Fruit fly (Drosophila melanogaster) whole organism, prepupa: ENCODE measurements around the gene CG33332.

Experiments
- Blimp-1 ChIP-seq: fragments of 200-800 bp; sonication (Bioruptor generic); optimal IDR thresholded peaks from 3 replicates; lab custom pipeline; 2017; ENCODE audit warnings: missing biosample characterization, missing genetic modification characterization, mild to moderate bottlenecking, moderate library complexity, missing genetic modification reagents
- CG10631 ChIP-seq: fragments of 200-800 bp; sonication (Bioruptor generic); optimal IDR thresholded peaks from 2 replicates; lab custom pipeline; 2016; ENCODE audit warnings: missing biosample characterization, missing genetic modification characterization
- CG10669 ChIP-seq: fragments of 200-800 bp; sonication (Bioruptor generic); optimal IDR thresholded peaks from 3 replicates; lab custom pipeline; 2018; ENCODE audit warnings: missing biosample characterization, mild to moderate bottlenecking, missing genetic modification characterization, moderate library complexity
- CG11294 ChIP-seq: fragments of 200-800 bp; sonication (Bioruptor generic); IDR thresholded peaks from 2 replicates; pipeline ENCODE4 v1.3.6; 2022; ENCODE audit warnings: missing biosample characterization, missing genetic modification characterization
- CG11762 ChIP-seq: fragments of 200-800 bp; sonication (Bioruptor generic); optimal IDR thresholded peaks from 3 replicates; lab custom pipeline; 2016; ENCODE audit warnings: missing biosample characterization, missing genetic modification characterization; ENCODE audit not compliant: insufficient read depth
- CG11902 ChIP-seq: fragments of 200-800 bp; sonication (Bioruptor generic); optimal IDR thresholded peaks from 3 replicates; lab custom pipeline; 2016; ENCODE audit warnings: missing biosample characterization, missing genetic modification characterization
- CG15336 ChIP-seq: fragments of 200-800 bp; sonication (Bioruptor generic); IDR thresholded peaks from 2 replicates; pipeline ENCODE4 v1.3.6; 2022; ENCODE audit warnings: missing biosample characterization, missing genetic modification characterization
- CG1621 ChIP-seq: fragments of 200-800 bp; sonication (Bioruptor generic); optimal IDR thresholded peaks from 3 replicates; lab custom pipeline; 2018; ENCODE audit warnings: missing biosample characterization, mild to moderate bottlenecking, missing genetic modification characterization
- CG3032 ChIP-seq: fragments of 200-800 bp; optimal IDR thresholded peaks from 2 replicates; lab custom pipeline; 2019; ENCODE audit warnings: missing biosample characterization, mild to moderate bottlenecking, missing genetic modification characterization, moderate library complexity
- CG31627 ChIP-seq: fragments of 200-800 bp; sonication (Bioruptor generic); optimal IDR thresholded peaks from 3 replicates; lab custom pipeline; 2016; ENCODE audit warnings: missing biosample characterization, missing genetic modification characterization
- CG34406 ChIP-seq: fragments of 200-800 bp; sonication (Bioruptor generic); optimal IDR thresholded peaks from 3 replicates; lab custom pipeline; 2016; ENCODE audit warnings: missing biosample characterization, missing genetic modification characterization
- CG4318 ChIP-seq: fragments of 200-800 bp; sonication (Bioruptor generic); optimal IDR thresholded peaks from 3 replicates; lab custom pipeline; 2017; ENCODE audit warnings: missing biosample characterization, mild to moderate bottlenecking, missing genetic modification characterization
- CG6163 ChIP-seq: fragments of 200-800 bp; sonication (Bioruptor generic); IDR thresholded peaks from 3 replicates; pipeline ENCODE4 v1.3.6; 2022; ENCODE audit warnings: missing biosample characterization, missing genetic modification characterization
- CG6276 ChIP-seq: fragments of 200-800 bp; sonication (Bioruptor generic); optimal IDR thresholded peaks from 2 replicates; lab custom pipeline; 2017; ENCODE audit warnings: missing biosample characterization, mild to moderate bottlenecking, missing genetic modification characterization
- CG6792 ChIP-seq: fragments of 200-800 bp; sonication (Bioruptor generic); optimal IDR thresholded peaks from 3 replicates; lab custom pipeline; 2016; ENCODE audit warnings: missing biosample characterization, missing genetic modification characterization
- CG6808 ChIP-seq: fragments of 200-800 bp; sonication (Bioruptor generic); optimal IDR thresholded peaks from 3 replicates; lab custom pipeline; 2017; ENCODE audit warnings: missing biosample characterization, missing genetic modification characterization, mild to moderate bottlenecking, moderate library complexity, missing genetic modification reagents
- CG6854 ChIP-seq: fragments of 200-800 bp; sonication (Bioruptor generic); optimal IDR thresholded peaks from 2 replicates; lab custom pipeline; 2017; ENCODE audit warnings: missing biosample characterization, mild to moderate bottlenecking, missing genetic modification characterization
- CG7368 ChIP-seq: fragments of 200-800 bp; sonication (Bioruptor generic); optimal IDR thresholded peaks from 3 replicates; lab custom pipeline; 2016; ENCODE audit warnings: missing biosample characterization, missing genetic modification characterization
- CG8119 ChIP-seq: fragments of 200-800 bp; sonication (Bioruptor generic); IDR thresholded peaks from 3 replicates; pipeline ENCODE4 v1.3.6; 2022; ENCODE audit warnings: missing biosample characterization, missing genetic modification characterization
- CG8319 ChIP-seq: fragments of 200-800 bp; sonication (Bioruptor generic); optimal IDR thresholded peaks from 3 replicates; lab custom pipeline; 2016; ENCODE audit warnings: missing biosample characterization, missing genetic modification characterization
- CG9139 ChIP-seq: fragments of 200-800 bp; sonication (Bioruptor generic); optimal IDR thresholded peaks from 3 replicates; lab custom pipeline; 2017; ENCODE audit warnings: missing biosample characterization, mild to moderate bottlenecking, missing genetic modification characterization
- Eip75B ChIP-seq: fragments of 200-800 bp; sonication (Bioruptor generic); optimal IDR thresholded peaks from 3 replicates; lab custom pipeline; 2016; ENCODE audit warnings: missing biosample characterization, missing genetic modification characterization
- Eip78C ChIP-seq: fragments of 200-800 bp; sonication (Bioruptor generic); peaks from one replicate; lab custom pipeline; 2016; ENCODE audit warnings: missing biosample characterization, missing genetic modification characterization
- Eip93F ChIP-seq: fragments of 200-800 bp; sonication (Bioruptor generic); optimal IDR thresholded peaks from 2 replicates; lab custom pipeline; 2016; ENCODE audit warnings: missing biosample characterization, mild to moderate bottlenecking, missing genetic modification characterization
- Ets21C ChIP-seq: fragments of 200-800 bp; sonication (Bioruptor generic); optimal IDR thresholded peaks from 3 replicates; lab custom pipeline; 2016; ENCODE audit warnings: missing biosample characterization, missing genetic modification characterization
- Ets96B ChIP-seq: fragments of 200-800 bp; optimal IDR thresholded peaks from 2 replicates; lab custom pipeline; 2019; ENCODE audit warnings: missing biosample characterization, mild to moderate bottlenecking, missing genetic modification characterization, moderate library complexity
- Gug ChIP-seq: fragments of 200-800 bp; sonication (Bioruptor generic); IDR thresholded peaks from 2 replicates; pipeline ENCODE4 v1.3.6; 2022; ENCODE audit warnings: missing biosample characterization, missing genetic modification characterization
- Hr38 ChIP-seq: sonication (Bioruptor generic); optimal IDR thresholded peaks from 2 replicates; lab custom pipeline; 2016; ENCODE audit warnings: missing biosample characterization, missing genetic modification characterization
- Hr39 ChIP-seq: fragments of 200-800 bp; sonication (Bioruptor generic); optimal IDR thresholded peaks from 2 replicates; lab custom pipeline; 2016; ENCODE audit warnings: missing biosample characterization, missing genetic modification characterization
- Hr4 ChIP-seq: fragments of 200-800 bp; sonication (Bioruptor generic); optimal IDR thresholded peaks from 3 replicates; lab custom pipeline; 2016; ENCODE audit warnings: missing biosample characterization, missing genetic modification characterization
- Lpt ChIP-seq: fragments of 200-800 bp; sonication (Bioruptor generic); optimal IDR thresholded peaks from 3 replicates; lab custom pipeline; 2016; ENCODE audit warnings: missing biosample characterization, missing genetic modification characterization
- OdsH ChIP-seq: fragments of 200-800 bp; sonication (Bioruptor generic); optimal IDR thresholded peaks from 3 replicates; lab custom pipeline; 2016; ENCODE audit warnings: missing biosample characterization, missing genetic modification characterization
- Smox ChIP-seq: fragments of 200-800 bp; sonication (Bioruptor generic); optimal IDR thresholded peaks from 3 replicates; lab custom pipeline; 2016; ENCODE audit warnings: missing biosample characterization, missing genetic modification characterization
- Sox102F ChIP-seq: fragments of 200-800 bp; sonication (Bioruptor generic); optimal IDR thresholded peaks from 2 replicates; lab custom pipeline; 2016; ENCODE audit warnings: missing biosample characterization, mild to moderate bottlenecking, missing genetic modification characterization
- Sox14 ChIP-seq: fragments of 200-800 bp; sonication (Bioruptor generic); optimal IDR thresholded peaks from 3 replicates; lab custom pipeline; 2016; ENCODE audit warnings: missing biosample characterization, missing genetic modification characterization
- Sox15 ChIP-seq: fragments of 200-800 bp; sonication (Bioruptor generic); optimal IDR thresholded peaks from 3 replicates; lab custom pipeline; 2016; ENCODE audit warnings: missing biosample characterization, missing genetic modification characterization
- achi ChIP-seq: fragments of 200-800 bp; sonication (Bioruptor generic); optimal IDR thresholded peaks from 3 replicates; lab custom pipeline; 2016; ENCODE audit warnings: missing biosample characterization, missing genetic modification characterization
- acj6 ChIP-seq: fragments of 200-800 bp; sonication (Bioruptor generic); optimal IDR thresholded peaks from 3 replicates; lab custom pipeline; 2016; ENCODE audit warnings: missing biosample characterization, missing genetic modification characterization
- cyc ChIP-seq: fragments of 200-800 bp; sonication (Bioruptor generic); optimal IDR thresholded peaks from 3 replicates; lab custom pipeline; 2016; ENCODE audit warnings: missing biosample characterization, missing genetic modification characterization
- dac ChIP-seq: fragments of 200-800 bp; sonication (Bioruptor generic); optimal IDR thresholded peaks from 2 replicates; lab custom pipeline; 2017; ENCODE audit warnings: missing biosample characterization, mild to moderate bottlenecking, missing genetic modification characterization
- dsx ChIP-seq: fragments of 200-800 bp; optimal IDR thresholded peaks from 3 replicates; lab custom pipeline; 2019; ENCODE audit warnings: missing biosample characterization, mild to moderate bottlenecking, missing genetic modification characterization, moderate library complexity; ENCODE audit not compliant: poor library complexity, severe bottlenecking
- eg ChIP-seq: fragments of 200-800 bp; sonication (Bioruptor generic); IDR thresholded peaks from 3 replicates; pipeline ENCODE4 v1.3.6; 2022; ENCODE audit warnings: missing biosample characterization, missing genetic modification characterization
- esn ChIP-seq: fragments of 200-800 bp; sonication (Bioruptor generic); optimal IDR thresholded peaks from 2 replicates; lab custom pipeline; 2016; ENCODE audit warnings: missing biosample characterization, mild to moderate bottlenecking, missing genetic modification characterization, moderate library complexity
- fd59A ChIP-seq: fragments of 200-800 bp; sonication (Bioruptor generic); optimal IDR thresholded peaks from 2 replicates; lab custom pipeline; 2017; ENCODE audit warnings: missing biosample characterization, mild to moderate bottlenecking, missing genetic modification characterization, missing genetic modification reagents
- net ChIP-seq: fragments of 200-800 bp; sonication (Bioruptor generic); optimal IDR thresholded peaks from 3 replicates; lab custom pipeline; 2016; ENCODE audit warnings: missing biosample characterization, missing genetic modification characterization
- pdm3 ChIP-seq: fragments of 200-800 bp; sonication (Bioruptor generic); optimal IDR thresholded peaks from 3 replicates; lab custom pipeline; 2016; ENCODE audit warnings: missing biosample characterization, missing genetic modification characterization
- salr ChIP-seq, 2 experiments: fragments of 200-800 bp; sonication (Bioruptor generic); optimal IDR thresholded peaks; 3 replicates each; lab custom pipeline; 2016 to 2018; ENCODE audit warnings: missing biosample characterization in 2 of 2, missing genetic modification characterization in 2 of 2, mild to moderate bottlenecking in 1 of 2
- ss ChIP-seq, 2 experiments: fragments of 200-800 bp; sonication (Bioruptor generic); optimal IDR thresholded peaks; 2 replicates in 1 of 2; 3 replicates in 1 of 2; lab custom pipeline; 2017 to 2018; ENCODE audit warnings: mild to moderate bottlenecking in 2 of 2, missing biosample characterization in 2 of 2, missing genetic modification characterization in 2 of 2, moderate library complexity in 1 of 2
- svp ChIP-seq: fragments of 200-800 bp; sonication (Bioruptor generic); peaks from one replicate; lab custom pipeline; 2016; ENCODE audit warnings: missing biosample characterization, missing genetic modification characterization
- topi ChIP-seq: fragments of 200-800 bp; sonication (Bioruptor generic); optimal IDR thresholded peaks from 3 replicates; lab custom pipeline; 2016; ENCODE audit warnings: missing biosample characterization, missing genetic modification characterization

Gene CG33332

dm6 chr3R:14917927-14918829, 31.9 kb downstream of the CG33332 start, which contains the start of gene Sdr:
Gene Sdr, plus strand, starts transcription at chr3R:14918628.
- TF ChIP-seq CG11294 (GFP tag; lab: Robert Waterston, UW), result no peak
- TF ChIP-seq Eip75B (GFP tag; lab: Kevin White, UChicago), result peak; percentile 56
- TF ChIP-seq Blimp-1 (GFP tag; lab: Kevin White, UChicago), result peak; percentile 50
- no peak for TF ChIP-seq Eip93F (GFP tag; lab: Kevin White, UChicago)
- TF ChIP-seq CG6808, result peak; percentile 66
- TF ChIP-seq OdsH (GFP tag; lab: Kevin White, UChicago), result peak; percentile 29
- peak; percentile 52 for TF ChIP-seq Smox (GFP tag; lab: Kevin White, UChicago)
- peak; percentile 29 for TF ChIP-seq Hr39 (GFP tag; lab: Kevin White, UChicago)
- TF ChIP-seq Sox15, result no peak
- peak; percentile 12 for TF ChIP-seq net (GFP tag; lab: Kevin White, UChicago)
- TF ChIP-seq CG6854, result no peak
- TF ChIP-seq acj6 (GFP tag; lab: Kevin White, UChicago), result peak; percentile 2
- peak; percentile 29 for TF ChIP-seq Sox102F (GFP tag; lab: Kevin White, UChicago)
- TF ChIP-seq dsx (GFP tag; lab: Kevin White, UChicago), result peak; percentile 50
- TF ChIP-seq CG8319 (GFP tag; lab: Kevin White, UChicago), result no peak
- peak; percentile 23 for TF ChIP-seq CG34406 (GFP tag; lab: Kevin White, UChicago)
- TF ChIP-seq CG6163 (GFP tag; lab: Robert Waterston, UW), result no peak; the same call in 1 of the 3 replicates
- TF ChIP-seq achi (GFP tag; lab: Kevin White, UChicago), result peak; percentile 34
- no peak for TF ChIP-seq CG1621 (tag; lab: Kevin White, UChicago)
- no peak for TF ChIP-seq CG6276 (GFP tag; lab: Kevin White, UChicago)
- TF ChIP-seq CG15336 (GFP tag; lab: Robert Waterston, UW), result 0 out of 2 replicates have a peak, but pooled peaks have one; percentile 9
- peak; percentile 30 for TF ChIP-seq fd59A (GFP tag; lab: Kevin White, UChicago)
- peak; percentile 22 for TF ChIP-seq pdm3
- peak; percentile 15 for TF ChIP-seq CG31627
- peak; percentile 31 for TF ChIP-seq Sox14
- peak; percentile 61 for TF ChIP-seq CG10669 (GFP tag; lab: Kevin White, UChicago)
- TF ChIP-seq CG11762 (GFP tag; lab: Kevin White, UChicago), result peak; percentile 44
- peak; percentile 86 for TF ChIP-seq CG3032 (tag; lab: Kevin White, UChicago)
- TF ChIP-seq topi, result peak; percentile 73
- TF ChIP-seq ss (GFP tag; optimal IDR thresholded peaks at IDR 0.05; lab: Kevin White, UChicago), result peak; percentile 30 to 54
- TF ChIP-seq Lpt (GFP tag; lab: Kevin White, UChicago), result no peak
- TF ChIP-seq CG11902 (GFP tag; lab: Kevin White, UChicago), result peak; percentile 58
- TF ChIP-seq CG6792 (GFP tag; lab: Kevin White, UChicago), result no peak
- TF ChIP-seq svp (GFP tag; lab: Kevin White, UChicago), result peak; percentile 92
- TF ChIP-seq CG4318 (GFP tag; lab: Kevin White, UChicago), result no peak
- no peak for TF ChIP-seq dac (GFP tag; lab: Kevin White, UChicago)
- peak; percentile 79 for TF ChIP-seq cyc (GFP tag; lab: Kevin White, UChicago)
- TF ChIP-seq eg (GFP tag; lab: Robert Waterston, UW), result peak; percentile 61; the same call in 2 of the 3 replicates
- no peak for TF ChIP-seq CG9139 (GFP tag; lab: Kevin White, UChicago)
- TF ChIP-seq Hr38 (GFP tag; lab: Kevin White, UChicago), result no peak
- TF ChIP-seq Hr4 (GFP tag; lab: Kevin White, UChicago), result peak; percentile 16
- peak; percentile 55 for TF ChIP-seq Ets96B
- peak; percentile 15 for TF ChIP-seq Ets21C (GFP tag; lab: Kevin White, UChicago)
- peak in 1 of 2 experiments; percentile 32 for TF ChIP-seq salr (GFP tag; optimal IDR thresholded peaks at IDR 0.05; lab: Kevin White, UChicago)
- peak; percentile 25 for TF ChIP-seq CG10631
- TF ChIP-seq Eip78C (GFP tag; lab: Kevin White, UChicago), result peak; percentile 90
- TF ChIP-seq CG8119 (GFP tag; lab: Robert Waterston, UW), result 0 out of 3 replicates have a peak, but pooled peaks have one; percentile 27
- no peak for TF ChIP-seq CG7368 (GFP tag; lab: Kevin White, UChicago)
- peak; percentile 53 for TF ChIP-seq esn (GFP tag; lab: Kevin White, UChicago)
- no peak for TF ChIP-seq Gug (GFP tag; lab: Robert Waterston, UW)
